Fruit fly (Drosophila melanogaster) S2 (cell line): ENCODE results near the gene MCU.
A peak's percentile ranks its signal among the peaks of the same experiment; 100 is the strongest.

Experiments used
- CG8478 ChIP-seq: fragments of >200 bp; optimal IDR thresholded peaks from 2 replicates; lab custom pipeline; 2018
- CTCF ChIP-seq, 2 experiments: fragments of >200 bp; optimal IDR thresholded peaks; 2 replicates each; lab custom pipeline; 2018

The MCU gene

dm6 chr3L:6550178-6550977 is at the start of gene MCU:
MCU (plus strand) TSS chr3L:6550738.
- peak; percentile 76 to 81 for TF ChIP-seq CTCF (optimal IDR thresholded peaks at IDR 0.05; lab: Kevin White, UChicago)
- no peak for TF ChIP-seq CG8478 (lab: Kevin White, UChicago)

dm6 chr3L:6508083-6508482 is 42.5 kb upstream of the MCU start:
- TF ChIP-seq CG8478 (lab: Kevin White, UChicago) (no peak), CTCF (optimal IDR thresholded peaks at IDR 0.05; lab: Kevin White, UChicago) (no peak)

- TF ChIP-seq CTCF (optimal IDR thresholded peaks at IDR 0.05; lab: Kevin White, UChicago) (no peak), CG8478 (lab: Kevin White, UChicago) (no peak)
Observed at dm6 chr3L:6512284-6512683, 38.3 kb upstream of the MCU start.

dm6 chr3L:6516901-6517300 is 33.6 kb upstream of the MCU start:
- TF ChIP-seq CTCF (optimal IDR thresholded peaks at IDR 0.05; lab: Kevin White, UChicago): no peak
- TF ChIP-seq CG8478 (lab: Kevin White, UChicago): no peak

- no peak for TF ChIP-seq CG8478 (lab: Kevin White, UChicago)
- no peak for TF ChIP-seq CTCF (optimal IDR thresholded peaks at IDR 0.05; lab: Kevin White, UChicago)
Observed at dm6 chr3L:6519678-6520077, 30.9 kb upstream of the MCU start.

dm6 chr3L:6522785-6523184 is 27.8 kb upstream of the MCU start:
- TF ChIP-seq CTCF (optimal IDR thresholded peaks at IDR 0.05; lab: Kevin White, UChicago): no peak
- no peak for TF ChIP-seq CG8478 (lab: Kevin White, UChicago)

- TF ChIP-seq CG8478 (lab: Kevin White, UChicago): no peak
- TF ChIP-seq CTCF (optimal IDR thresholded peaks at IDR 0.05; lab: Kevin White, UChicago): no peak
Observed at dm6 chr3L:6530429-6530828, 20.1 kb upstream of the MCU start, which contains the start of gene betaTub65B. betaTub65B (plus strand) TSS chr3L:6530729.

dm6 chr3L:6550978-6551339 is 421 bp downstream of the MCU start:
- TF ChIP-seq CTCF (optimal IDR thresholded peaks at IDR 0.05; lab: Kevin White, UChicago): no peak
- TF ChIP-seq CG8478 (lab: Kevin White, UChicago): no peak

dm6 chr3L:6551816-6552371 is 1.4 kb downstream of the MCU start:
- TF ChIP-seq CG8478 (lab: Kevin White, UChicago) (no peak), CTCF (optimal IDR thresholded peaks at IDR 0.05; lab: Kevin White, UChicago) (no peak)

dm6 chr3L:6552420-6552819 is 1.9 kb downstream of the MCU start:
- no peak for TF ChIP-seq CG8478 (lab: Kevin White, UChicago)
- no peak for TF ChIP-seq CTCF (optimal IDR thresholded peaks at IDR 0.05; lab: Kevin White, UChicago)

- no peak for TF ChIP-seq CTCF (optimal IDR thresholded peaks at IDR 0.05; lab: Kevin White, UChicago)
- TF ChIP-seq CG8478 (lab: Kevin White, UChicago): no peak
Observed at dm6 chr3L:6552968-6553402, 2.4 kb downstream of the MCU start.

dm6 chr3L:6554056-6554739 is 3.7 kb downstream of the MCU start:
- TF ChIP-seq CG8478 (lab: Kevin White, UChicago) (no peak), CTCF (optimal IDR thresholded peaks at IDR 0.05; lab: Kevin White, UChicago) (no peak)

- TF ChIP-seq CTCF (optimal IDR thresholded peaks at IDR 0.05; lab: Kevin White, UChicago) (no peak), CG8478 (lab: Kevin White, UChicago) (no peak)
Observed at dm6 chr3L:6556221-6556620, 5.7 kb downstream of the MCU start.

dm6 chr3L:6558516-6558915 is 8.0 kb downstream of the MCU start:
- TF ChIP-seq CTCF (optimal IDR thresholded peaks at IDR 0.05; lab: Kevin White, UChicago) (no peak), CG8478 (lab: Kevin White, UChicago) (no peak)

- TF ChIP-seq CTCF (optimal IDR thresholded peaks at IDR 0.05; lab: Kevin White, UChicago) (no peak), CG8478 (lab: Kevin White, UChicago) (no peak)
Observed at dm6 chr3L:6561052-6561451, 10.5 kb downstream of the MCU start.
